Fruit fly (Drosophila melanogaster) whole organism, larva: ENCODE data around the gene CG32532.

Experiments used
- noc ChIP-seq: fragments of 200-800 bp; sonication (Bioruptor generic); optimal IDR thresholded peaks from 3 replicates; lab custom pipeline; 2019; ENCODE audit warnings: missing biosample characterization, mild to moderate bottlenecking, missing genetic modification characterization, moderate library complexity

The CG32532 gene

dm6 chrX:19496808-19497259 lies 50.4 kb downstream of the CG32532 start:
- TF ChIP-seq noc (tag; lab: Kevin White, UChicago): peak; percentile 21

- TF ChIP-seq noc (tag; lab: Kevin White, UChicago): peak; percentile 36
These were observed 51.4 kb downstream of the CG32532 start for dm6 chrX:19495611-19496583.

dm6 chrX:19494830-19495610 lies 52.3 kb downstream of the CG32532 start, which contains the start of the genes ksh, CG14200 and Pfrx:
TSS of gene ksh (minus strand) at chrX:19494992.
TSS of gene CG14200 (plus strand) at chrX:19495505.
TSS of gene Pfrx (plus strand) at chrX:19495505.
- TF ChIP-seq noc (tag; lab: Kevin White, UChicago): no peak

- no peak for TF ChIP-seq noc (tag; lab: Kevin White, UChicago)
These were observed 53.0 kb downstream of the CG32532 start, which contains the start of gene CG12204 for dm6 chrX:19494285-19494684. TSS of gene CG12204 (minus strand) at chrX:19494401.

dm6 chrX:19491984-19492584 lies 55.2 kb downstream of the CG32532 start, which contains the start of the genes pcm and ND-18:
TSS of gene pcm (minus strand) at chrX:19492011.
TSS of gene ND-18 (plus strand) at chrX:19492421.
- no peak for TF ChIP-seq noc (tag; lab: Kevin White, UChicago)

dm6 chrX:19485057-19485456 lies 62.2 kb downstream of the CG32532 start:
- TF ChIP-seq noc (tag; lab: Kevin White, UChicago): no peak
